Worm (Caenorhabditis elegans) whole organism, late embryonic: ENCODE measurements around the gene F26F2.13.

ENCODE experiments used
- C08G9.2 ChIP-seq: sonication (generic microtip); optimal IDR thresholded peaks from 2 replicates; lab custom pipeline; 2016; ENCODE audit warnings: mild to moderate bottlenecking, missing genetic modification characterization, moderate library complexity, missing compliant biosample characterization
- F13H6.1 ChIP-seq: sonication (generic microtip); optimal IDR thresholded peaks from 2 replicates; lab custom pipeline; 2016; ENCODE audit warnings: missing genetic modification characterization, missing compliant biosample characterization
- T23F11.4 ChIP-seq: fragments of 200-800 bp; sonication (Bioruptor generic); optimal IDR thresholded peaks from 2 replicates; lab custom pipeline; 2018; ENCODE audit warnings: mild to moderate bottlenecking, missing genetic modification characterization, missing compliant biosample characterization
- ahr-1 ChIP-seq: sonication (generic microtip); optimal IDR thresholded peaks from 2 replicates; lab custom pipeline; 2016; ENCODE audit warnings: missing genetic modification characterization, missing compliant biosample characterization
- ceh-18 ChIP-seq: sonication (generic microtip); optimal IDR thresholded peaks from 2 replicates; lab custom pipeline; 2016; ENCODE audit warnings: missing genetic modification characterization, missing compliant biosample characterization
- ceh-19 ChIP-seq: fragments of 200-800 bp; sonication (Bioruptor generic); optimal IDR thresholded peaks from 2 replicates; lab custom pipeline; 2018; ENCODE audit warnings: mild to moderate bottlenecking, missing genetic modification characterization, missing compliant biosample characterization
- ceh-2 ChIP-seq: sonication (generic microtip); optimal IDR thresholded peaks from 2 replicates; lab custom pipeline; 2016; ENCODE audit warnings: missing genotype, missing genetic modification characterization, missing compliant biosample characterization
- ceh-22 ChIP-seq: sonication (generic microtip); optimal IDR thresholded peaks from 2 replicates; lab custom pipeline; 2017; ENCODE audit warnings: missing biosample characterization, missing genetic modification characterization
- ceh-30 ChIP-seq: fragments of 150-350 bp; optimal IDR thresholded peaks from 2 replicates; lab custom pipeline; 2014; ENCODE audit warnings: missing biosample characterization, missing genetic modification characterization
- ceh-31 ChIP-seq: sonication (generic microtip); optimal IDR thresholded peaks from 2 replicates; lab custom pipeline; 2016; ENCODE audit warnings: missing genetic modification characterization, missing compliant biosample characterization
- ceh-6 ChIP-seq: fragments of 200-800 bp; sonication (Bioruptor generic); optimal IDR thresholded peaks from 2 replicates; lab custom pipeline; 2018; ENCODE audit warnings: mild to moderate bottlenecking, missing genetic modification characterization, missing compliant biosample characterization
- ceh-9 ChIP-seq: sonication (generic microtip); optimal IDR thresholded peaks from 2 replicates; lab custom pipeline; 2016; ENCODE audit warnings: mild to moderate bottlenecking, missing genetic modification characterization, inconsistent platforms, missing compliant biosample characterization
- dmd-4 ChIP-seq: sonication (generic microtip); optimal IDR thresholded peaks from 2 replicates; lab custom pipeline; 2016; ENCODE audit warnings: borderline replicate concordance, missing genetic modification characterization, missing compliant biosample characterization
- dve-1 ChIP-seq: sonication (generic microtip); optimal IDR thresholded peaks from 2 replicates; lab custom pipeline; 2017; ENCODE audit warnings: antibody characterized with exemption, mild to moderate bottlenecking, missing genetic modification characterization, missing compliant biosample characterization
- elt-4 ChIP-seq: sonication (generic microtip); optimal IDR thresholded peaks from 2 replicates; lab custom pipeline; 2016; ENCODE audit warnings: missing genetic modification characterization, missing compliant biosample characterization
- ets-4 ChIP-seq: sonication (generic microtip); optimal IDR thresholded peaks from 2 replicates; lab custom pipeline; 2016; ENCODE audit warnings: missing genetic modification characterization, missing compliant biosample characterization
- eyg-1 ChIP-seq: sonication (generic microtip); optimal IDR thresholded peaks from 2 replicates; lab custom pipeline; 2016; ENCODE audit warnings: missing genotype, missing genetic modification characterization, missing compliant biosample characterization
- fax-1 ChIP-seq: sonication (generic microtip); optimal IDR thresholded peaks from 2 replicates; lab custom pipeline; 2016; ENCODE audit warnings: missing genotype, missing genetic modification characterization, missing compliant biosample characterization
- fkh-6 ChIP-seq: sonication (generic microtip); optimal IDR thresholded peaks from 2 replicates; lab custom pipeline; 2016; ENCODE audit warnings: missing genetic modification characterization, missing compliant biosample characterization
- hlh-8 ChIP-seq: sonication (generic microtip); optimal IDR thresholded peaks from 2 replicates; lab custom pipeline; 2016; ENCODE audit warnings: missing genotype, missing genetic modification characterization, missing compliant biosample characterization
- odd-2 ChIP-seq: sonication (generic microtip); optimal IDR thresholded peaks from 2 replicates; lab custom pipeline; 2017; ENCODE audit warnings: antibody characterized with exemption, mild to moderate bottlenecking, missing genetic modification characterization, missing compliant biosample characterization
- pax-1 ChIP-seq: fragments of 150-350 bp; optimal IDR thresholded peaks from 2 replicates; lab custom pipeline; 2014; ENCODE audit warnings: missing biosample characterization, missing genetic modification characterization
- pha-2 ChIP-seq: sonication (generic microtip); optimal IDR thresholded peaks from 2 replicates; lab custom pipeline; 2017; ENCODE audit warnings: mild to moderate bottlenecking, missing genetic modification characterization, missing compliant biosample characterization
- pha-4 ChIP-seq: fragments of 150-350 bp; optimal IDR thresholded peaks from 2 replicates; lab custom pipeline; 2018; ENCODE audit warnings: missing biosample characterization, missing genetic modification reagents, missing genetic modification characterization
- pqm-1 ChIP-seq: sonication (generic microtip); optimal IDR thresholded peaks from 2 replicates; lab custom pipeline; 2016; ENCODE audit warnings: missing genetic modification characterization, missing compliant biosample characterization
- ref-2 ChIP-seq: sonication (generic microtip); optimal IDR thresholded peaks from 2 replicates; lab custom pipeline; 2016; ENCODE audit warnings: missing genetic modification characterization, missing compliant biosample characterization
- rnt-1 ChIP-seq: sonication (generic microtip); optimal IDR thresholded peaks from 2 replicates; lab custom pipeline; 2016; ENCODE audit warnings: missing genetic modification characterization, missing compliant biosample characterization
- syd-9 ChIP-seq: sonication (generic microtip); optimal IDR thresholded peaks from 2 replicates; lab custom pipeline; 2016; ENCODE audit warnings: mild to moderate bottlenecking, missing genetic modification characterization, moderate library complexity, missing compliant biosample characterization
- tbx-2 ChIP-seq: sonication (generic microtip); optimal IDR thresholded peaks from 2 replicates; lab custom pipeline; 2016; ENCODE audit warnings: missing genetic modification characterization, missing compliant biosample characterization
- tbx-7 ChIP-seq: sonication (generic microtip); optimal IDR thresholded peaks from 2 replicates; lab custom pipeline; 2016; ENCODE audit warnings: missing genotype, missing genetic modification characterization, missing compliant biosample characterization
- ttx-3 ChIP-seq: sonication (generic microtip); optimal IDR thresholded peaks from 2 replicates; lab custom pipeline; 2016; ENCODE audit warnings: missing genetic modification reagents, missing genetic modification characterization, missing compliant biosample characterization
- unc-3 ChIP-seq, 2 experiments: fragments of 200-800 bp in 1 of 2; sonication (Bioruptor generic) in 1 of 2; sonication (generic microtip) in 1 of 2; conservative IDR thresholded peaks in 1 of 2; optimal IDR thresholded peaks in 1 of 2; 2 replicates each; pipeline versions ENCODE4 v1.3.6 to Lab custom; 2016 to 2022; ENCODE audit warnings: missing compliant biosample characterization in 2 of 2, missing genetic modification characterization in 2 of 2, missing genetic modification reagents in 1 of 2
- unc-42 ChIP-seq: sonication (generic microtip); optimal IDR thresholded peaks from 2 replicates; lab custom pipeline; 2016; ENCODE audit warnings: missing genotype, missing genetic modification characterization, missing compliant biosample characterization
- zip-5 ChIP-seq: sonication (generic microtip); optimal IDR thresholded peaks from 2 replicates; lab custom pipeline; 2016; ENCODE audit warnings: missing genetic modification characterization, missing compliant biosample characterization
- ztf-16 ChIP-seq: sonication (generic microtip); optimal IDR thresholded peaks from 2 replicates; lab custom pipeline; 2017; ENCODE audit warnings: missing genetic modification characterization, missing compliant biosample characterization

F26F2.13 gene

ce11 chrV:20597076-20597475 is 32.9 kb downstream of the F26F2.13 start, which contains the start of gene F46B3.1:
Gene F46B3.1, minus strand, starts transcription at chrV:20597176.
- TF ChIP-seq eyg-1 (tag; lab: Kevin White, UChicago) = no peak
- TF ChIP-seq ceh-9 (tag; lab: Kevin White, UChicago) = no peak
- no peak for TF ChIP-seq tbx-7 (tag; lab: Kevin White, UChicago)
- no peak for TF ChIP-seq ref-2 (tag; lab: Kevin White, UChicago)
- no peak for TF ChIP-seq syd-9 (tag; lab: Kevin White, UChicago)
- no peak for TF ChIP-seq ets-4 (tag; lab: Kevin White, UChicago)
- TF ChIP-seq C08G9.2 (tag; lab: Kevin White, UChicago) = no peak
- no peak for TF ChIP-seq ttx-3 (tag; lab: Kevin White, UChicago)
- no peak for TF ChIP-seq zip-5 (tag; lab: Kevin White, UChicago)
- no peak for TF ChIP-seq unc-42 (tag; lab: Kevin White, UChicago)
- TF ChIP-seq ceh-18 (tag; lab: Kevin White, UChicago) = no peak
- no peak for TF ChIP-seq ceh-2 (tag; lab: Kevin White, UChicago)
- TF ChIP-seq rnt-1 = no peak
- no peak for TF ChIP-seq pax-1 (tag; lab: Kevin White, UChicago)
- TF ChIP-seq odd-2 (tag; lab: Kevin White, UChicago) = no peak
- no peak for TF ChIP-seq pha-2
- no peak for TF ChIP-seq F13H6.1 (tag; lab: Kevin White, UChicago)
- TF ChIP-seq ceh-6 (GFP tag; lab: Kevin White, UChicago) = no peak
- no peak for TF ChIP-seq pqm-1 (tag; lab: Kevin White, UChicago)

DNA sequence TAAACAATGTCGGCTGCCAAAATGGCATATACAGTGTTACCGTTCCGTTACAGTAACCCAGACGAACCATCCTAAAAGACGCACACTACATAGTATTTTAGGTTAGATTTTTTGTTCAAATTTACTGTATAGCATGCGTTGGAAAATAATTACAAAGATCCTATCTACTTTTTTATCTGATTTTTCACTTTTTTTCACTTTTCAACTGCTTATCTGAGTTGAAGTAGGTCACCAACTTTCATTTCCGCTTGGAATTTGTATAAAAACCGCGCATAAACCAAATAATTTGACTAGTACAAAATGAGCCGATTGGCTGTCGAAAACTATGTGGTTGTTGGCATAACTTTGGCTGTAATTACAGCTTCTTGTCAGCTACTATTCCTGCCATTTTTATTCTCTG is 35.6 kb downstream of the F26F2.13 start, which contains the start of gene col-163:
TSS of gene col-163 (plus strand) at position 301 of the 400 bp plus-strand sequence.
- TF ChIP-seq fkh-6 = no peak
- no peak for TF ChIP-seq dve-1 (tag; lab: Kevin White, UChicago)
- TF ChIP-seq odd-2 (tag; lab: Kevin White, UChicago) = no peak
- no peak for TF ChIP-seq ref-2 (tag; lab: Kevin White, UChicago)
- no peak for TF ChIP-seq unc-3 (GFP tag; conservative IDR thresholded peaks at IDR 0.05; lab: Robert Waterston, UW)
- no peak for TF ChIP-seq unc-3 (tag; optimal IDR thresholded peaks at IDR 0.05; lab: Kevin White, UChicago)
- no peak for TF ChIP-seq ahr-1
- TF ChIP-seq pha-4 (tag; lab: Kevin White, UChicago) = no peak
- TF ChIP-seq T23F11.4 (GFP tag; lab: Kevin White, UChicago) = no peak
- TF ChIP-seq ceh-19 = no peak
- no peak for TF ChIP-seq pax-1 (tag; lab: Kevin White, UChicago)
- no peak for TF ChIP-seq ceh-30 (tag; lab: Kevin White, UChicago)
- no peak for TF ChIP-seq ztf-16 (tag; lab: Kevin White, UChicago)

DNA sequence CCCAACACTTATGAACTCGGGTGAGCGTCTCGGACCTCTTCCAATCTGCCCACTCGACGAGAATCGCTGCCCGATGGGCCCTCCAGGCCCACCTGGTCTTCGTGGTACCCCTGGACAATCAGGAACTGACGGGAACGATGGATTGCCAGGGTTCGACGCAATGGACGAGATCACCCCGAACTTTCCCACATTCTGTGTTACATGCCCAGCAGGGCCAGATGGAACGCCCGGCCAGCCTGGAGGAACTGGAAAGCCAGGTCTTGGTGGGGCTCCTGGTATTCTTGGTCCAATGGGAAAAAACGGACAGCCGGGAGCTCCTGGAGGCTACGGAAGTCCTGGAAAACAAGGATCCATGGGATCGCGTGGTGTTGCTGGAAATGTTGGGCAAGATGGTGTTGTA is 36.5 kb downstream of the F26F2.13 start:
- TF ChIP-seq ceh-2 (tag; lab: Kevin White, UChicago) (no peak), elt-4 (peak; percentile 87), ceh-31 (tag; lab: Kevin White, UChicago) (peak; percentile 7)

ce11 chrV:20603014-20603413 is 38.9 kb downstream of the F26F2.13 start, which contains the start of gene ttr-11:
Gene ttr-11, plus strand, starts transcription at chrV:20603314.
- TF ChIP-seq ceh-22 (tag; lab: Kevin White, UChicago) (no peak), C08G9.2 (tag; lab: Kevin White, UChicago) (no peak), fax-1 (tag; lab: Kevin White, UChicago) (no peak), unc-42 (tag; lab: Kevin White, UChicago) (no peak), tbx-2 (no peak)
- TF ChIP-seq, all 69 proteins: peak for 0

- no peak for TF ChIP-seq C08G9.2 (tag; lab: Kevin White, UChicago)
- no peak for TF ChIP-seq ceh-30 (tag; lab: Kevin White, UChicago)
- no peak for TF ChIP-seq odd-2 (tag; lab: Kevin White, UChicago)
- TF ChIP-seq tbx-7 (tag; lab: Kevin White, UChicago) = no peak
- TF ChIP-seq hlh-8 (tag; lab: Kevin White, UChicago) = no peak
- TF ChIP-seq pha-4 (tag; lab: Kevin White, UChicago) = no peak
- no peak for TF ChIP-seq dmd-4 (tag; lab: Kevin White, UChicago)
- TF ChIP-seq fax-1 (tag; lab: Kevin White, UChicago) = no peak
- TF ChIP-seq ceh-6 (GFP tag; lab: Kevin White, UChicago) = no peak
Observed at ce11 chrV:20604606-20605155, 40.5 kb downstream of the F26F2.13 start, which contains the start of gene ttr-57. Gene ttr-57, plus strand, starts transcription at chrV:20605105.
